Fruit fly (Drosophila melanogaster) whole organism, embryonic: Measurements from ENCODE around the gene CG10576.

Experiments
- Abd-B ChIP-seq: fragments of 200-800 bp; sonication (Bioruptor generic); optimal IDR thresholded peaks from 2 replicates; lab custom pipeline; 2018; ENCODE audit warnings: missing biosample characterization, mild to moderate bottlenecking, missing genetic modification characterization, moderate library complexity
- CG11456 ChIP-seq: fragments of 200-800 bp; sonication (Bioruptor generic); IDR thresholded peaks from 3 replicates; pipeline ENCODE4 v1.3.6; 2022; ENCODE audit warnings: missing biosample characterization, missing genetic modification characterization
- CG11723 ChIP-seq: fragments of 200-800 bp; sonication (Bioruptor generic); optimal IDR thresholded peaks from 2 replicates; lab custom pipeline; 2017; ENCODE audit warnings: missing biosample characterization, mild to moderate bottlenecking, missing genetic modification characterization
- CG12659 ChIP-seq: fragments of 200-800 bp; sonication (Bioruptor generic); optimal IDR thresholded peaks from 3 replicates; lab custom pipeline; 2017; ENCODE audit warnings: mild to moderate bottlenecking, missing biosample characterization, missing genetic modification reagents, missing genetic modification characterization
- CG13287 ChIP-seq: fragments of 200-800 bp; sonication (Bioruptor generic); IDR thresholded peaks from 2 replicates; pipeline ENCODE4 v1.3.6; 2022; ENCODE audit warnings: missing biosample characterization, missing genetic modification characterization; ENCODE audit not compliant: partially characterized antibody
- CG13424 ChIP-seq: fragments of 200-800 bp; sonication (Bioruptor generic); optimal IDR thresholded peaks from 2 replicates; lab custom pipeline; 2019; ENCODE audit warnings: missing biosample characterization, mild to moderate bottlenecking, missing genetic modification characterization, moderate library complexity
- CG14014 ChIP-seq: fragments of 200-800 bp; sonication (Bioruptor generic); IDR thresholded peaks from 2 replicates; pipeline ENCODE4 v1.3.6; 2022; ENCODE audit warnings: missing biosample characterization, missing genetic modification characterization
- CG16779 ChIP-seq: fragments of 200-800 bp; sonication (Bioruptor generic); IDR thresholded peaks from 2 replicates; pipeline ENCODE4 v1.3.6; 2022; ENCODE audit warnings: missing biosample characterization, missing genetic modification characterization
- CG16813 ChIP-seq: fragments of 200-800 bp; sonication (Bioruptor generic); IDR thresholded peaks from 3 replicates; pipeline ENCODE4 v1.3.6; 2022; ENCODE audit warnings: missing biosample characterization, missing genetic modification characterization; ENCODE audit not compliant: partially characterized antibody
- CG18764 ChIP-seq: fragments of 200-800 bp; sonication (Bioruptor generic); optimal IDR thresholded peaks from 3 replicates; lab custom pipeline; 2016; ENCODE audit warnings: missing biosample characterization, missing genetic modification characterization
- CG3065 ChIP-seq: fragments of 200-800 bp; sonication (Bioruptor generic); optimal IDR thresholded peaks from 2 replicates; lab custom pipeline; 2016; ENCODE audit warnings: missing biosample characterization, missing genetic modification characterization
- CG31388 ChIP-seq: fragments of 200-800 bp; sonication (Bioruptor generic); optimal IDR thresholded peaks from 2 replicates; lab custom pipeline; 2016; ENCODE audit warnings: missing biosample characterization, missing genetic modification characterization
- CG32767 ChIP-seq: fragments of 200-800 bp; sonication (Bioruptor generic); IDR thresholded peaks from 2 replicates; pipeline ENCODE4 v1.3.6; 2022; ENCODE audit warnings: missing biosample characterization, missing genetic modification characterization
- CG34376 ChIP-seq: fragments of 200-800 bp; sonication (Bioruptor generic); optimal IDR thresholded peaks from 2 replicates; lab custom pipeline; 2018; ENCODE audit warnings: missing biosample characterization, mild to moderate bottlenecking, missing genetic modification characterization
- CG6272 ChIP-seq: fragments of 200-800 bp; sonication (Bioruptor generic); IDR thresholded peaks from 2 replicates; pipeline ENCODE4 v1.3.6; 2022; ENCODE audit warnings: missing biosample characterization, missing genetic modification characterization
- CG8478 ChIP-seq: fragments of >200 bp; optimal IDR thresholded peaks from 2 replicates; lab custom pipeline; 2018
- CG9437 ChIP-seq: fragments of 200-800 bp; sonication (Bioruptor generic); optimal IDR thresholded peaks from 2 replicates; lab custom pipeline; 2018; ENCODE audit warnings: missing biosample characterization, mild to moderate bottlenecking, missing genetic modification characterization
- CkIIα-i1 ChIP-seq: fragments of 200-800 bp; sonication (Bioruptor generic); IDR thresholded peaks from 2 replicates; pipeline ENCODE4 v1.3.6; 2022; ENCODE audit warnings: missing biosample characterization, missing genetic modification characterization
- Dp ChIP-seq: fragments of 200-800 bp; sonication (Bioruptor generic); optimal IDR thresholded peaks from 2 replicates; lab custom pipeline; 2018; ENCODE audit warnings: missing biosample characterization, mild to moderate bottlenecking, missing genetic modification characterization, moderate library complexity
- Eip74EF ChIP-seq, 2 experiments: fragments of 200-800 bp in 1 of 2; fragments of >200 bp in 1 of 2; sonication (Bioruptor generic) in 1 of 2; optimal IDR thresholded peaks; 2 replicates each; lab custom pipeline; 2017 to 2019; ENCODE audit warnings: missing biosample characterization in 2 of 2, missing genetic modification characterization in 2 of 2, mild to moderate bottlenecking in 1 of 2, moderate library complexity in 1 of 2
- Fer2 ChIP-seq: fragments of 200-800 bp; sonication (Bioruptor generic); optimal IDR thresholded peaks from 2 replicates; lab custom pipeline; 2018; ENCODE audit warnings: missing biosample characterization, mild to moderate bottlenecking, missing genetic modification characterization, moderate library complexity
- HHEX ChIP-seq: fragments of 200-800 bp; sonication (Bioruptor generic); optimal IDR thresholded peaks from 3 replicates; lab custom pipeline; 2017; ENCODE audit warnings: missing biosample characterization, mild to moderate bottlenecking, missing genetic modification characterization, missing genetic modification reagents
- Hsf ChIP-seq: fragments of 200-800 bp; sonication (Bioruptor generic); optimal IDR thresholded peaks from 3 replicates; lab custom pipeline; 2016; ENCODE audit warnings: missing biosample characterization, missing genetic modification characterization
- Lhr ChIP-seq: fragments of 200-800 bp; sonication (Bioruptor generic); optimal IDR thresholded peaks from 3 replicates; lab custom pipeline; 2017; ENCODE audit warnings: mild to moderate bottlenecking, missing biosample characterization, missing genetic modification reagents, missing genetic modification characterization
- MBD-R2 ChIP-seq: fragments of 200-800 bp; sonication (Bioruptor generic); IDR thresholded peaks from 2 replicates; pipeline ENCODE4 v1.3.6; 2022; ENCODE audit warnings: missing biosample characterization, missing genetic modification characterization
- Mrtf ChIP-seq: fragments of 200-800 bp; sonication (Bioruptor generic); IDR thresholded peaks from 3 replicates; pipeline ENCODE4 v1.3.6; 2022; ENCODE audit warnings: missing biosample characterization, missing genetic modification characterization
- Nf-YB ChIP-seq: fragments of 200-800 bp; sonication (Bioruptor generic); optimal IDR thresholded peaks from 3 replicates; lab custom pipeline; 2019; ENCODE audit warnings: missing biosample characterization, mild to moderate bottlenecking, missing genetic modification characterization, moderate library complexity
- Sry-δ ChIP-seq: fragments of 200-800 bp; sonication (Bioruptor generic); optimal IDR thresholded peaks from 2 replicates; lab custom pipeline; 2016; ENCODE audit warnings: missing biosample characterization, missing genetic modification characterization
- Xrp1 ChIP-seq: fragments of 200-800 bp; sonication (Bioruptor generic); IDR thresholded peaks from 2 replicates; pipeline ENCODE4 v1.3.6; 2022; ENCODE audit warnings: missing biosample characterization, missing genetic modification characterization
- amos ChIP-seq: fragments of 200-800 bp; sonication (Bioruptor generic); IDR thresholded peaks from 2 replicates; pipeline ENCODE4 v1.3.6; 2022; ENCODE audit warnings: missing biosample characterization, missing genetic modification characterization; ENCODE audit not compliant: partially characterized antibody
- aop ChIP-seq: fragments of 200-800 bp; sonication (Bioruptor generic); IDR thresholded peaks from 2 replicates; pipeline ENCODE4 v1.3.6; 2022; ENCODE audit warnings: missing biosample characterization, missing genetic modification characterization
- ato ChIP-seq: fragments of 200-800 bp; sonication (Bioruptor generic); IDR thresholded peaks from 2 replicates; pipeline ENCODE4 v1.3.6; 2022; ENCODE audit warnings: missing biosample characterization, missing genetic modification characterization; ENCODE audit not compliant: partially characterized antibody
- bigmax ChIP-seq: fragments of 200-800 bp; sonication (Bioruptor generic); optimal IDR thresholded peaks from 2 replicates; lab custom pipeline; 2018; ENCODE audit warnings: missing biosample characterization, mild to moderate bottlenecking, missing genetic modification characterization
- cg ChIP-seq: fragments of 200-800 bp; sonication (Bioruptor generic); optimal IDR thresholded peaks from 3 replicates; lab custom pipeline; 2019; ENCODE audit warnings: missing biosample characterization, mild to moderate bottlenecking, missing genetic modification characterization, moderate library complexity
- corto ChIP-seq: fragments of 200-800 bp; sonication (Bioruptor generic); optimal IDR thresholded peaks from 2 replicates; lab custom pipeline; 2016; ENCODE audit warnings: missing biosample characterization, mild to moderate bottlenecking, missing genetic modification characterization, moderate library complexity
- crp ChIP-seq, 2 experiments: fragments of 200-800 bp; sonication (Bioruptor generic); optimal IDR thresholded peaks; 2 replicates in 1 of 2; 3 replicates in 1 of 2; lab custom pipeline; 2017; ENCODE audit warnings: missing biosample characterization in 2 of 2, missing genetic modification characterization in 2 of 2, mild to moderate bottlenecking in 1 of 2, moderate library complexity in 1 of 2
- dmrt99B ChIP-seq: fragments of 200-800 bp; sonication (Bioruptor generic); optimal IDR thresholded peaks from 2 replicates; lab custom pipeline; 2018; ENCODE audit warnings: missing biosample characterization, mild to moderate bottlenecking, missing genetic modification characterization, moderate library complexity
- gfzf ChIP-seq: fragments of 200-800 bp; sonication (Bioruptor generic); optimal IDR thresholded peaks from 2 replicates; lab custom pipeline; 2016; ENCODE audit warnings: missing biosample characterization, mild to moderate bottlenecking, missing genetic modification characterization, moderate library complexity
- h ChIP-seq: fragments of >200 bp; optimal IDR thresholded peaks from 2 replicates; lab custom pipeline; 2017
- inv ChIP-seq: fragments of 200-800 bp; sonication (Bioruptor generic); IDR thresholded peaks from 2 replicates; pipeline ENCODE4 v1.3.6; 2022; ENCODE audit warnings: missing biosample characterization, missing genetic modification characterization; ENCODE audit not compliant: partially characterized antibody
- p53 ChIP-seq: fragments of 200-800 bp; sonication (Bioruptor generic); optimal IDR thresholded peaks from 2 replicates; lab custom pipeline; 2016; ENCODE audit warnings: missing biosample characterization, missing genetic modification characterization
- pho ChIP-seq: fragments of 200-800 bp; sonication (Bioruptor generic); optimal IDR thresholded peaks from 2 replicates; lab custom pipeline; 2016; ENCODE audit warnings: missing biosample characterization, missing genetic modification characterization
- pzg ChIP-seq: fragments of 200-800 bp; sonication (Bioruptor generic); optimal IDR thresholded peaks from 3 replicates; lab custom pipeline; 2018; ENCODE audit warnings: missing biosample characterization, mild to moderate bottlenecking, missing genetic modification characterization, moderate library complexity
- run ChIP-seq: fragments of 200-800 bp; sonication (Bioruptor generic); optimal IDR thresholded peaks from 3 replicates; lab custom pipeline; 2018; ENCODE audit warnings: missing biosample characterization, mild to moderate bottlenecking, missing genetic modification characterization
- salm ChIP-seq: fragments of 200-800 bp; sonication (Bioruptor generic); optimal IDR thresholded peaks from 2 replicates; lab custom pipeline; 2018; ENCODE audit warnings: missing biosample characterization, mild to moderate bottlenecking, missing genetic modification characterization
- z ChIP-seq: fragments of 200-800 bp; sonication (Bioruptor generic); IDR thresholded peaks from 3 replicates; pipeline ENCODE4 v1.3.6; 2022; ENCODE audit warnings: missing biosample characterization, missing genetic modification characterization

CG10576 gene

dm6 chr3L:5779476-5780401 lies 14.2 kb upstream of the CG10576 start, which contains the start of the genes Myt1, PGRP-LD and Pmi (continued):
- TF ChIP-seq gfzf (peak; percentile 81), inv (GFP tag; lab: Robert Waterston, UW) (0 out of 2 replicates have a peak, but pooled peaks have one; percentile 7), Sry-δ (GFP tag; lab: Kevin White, UChicago) (peak; percentile 61), CG16813 (0 out of 3 replicates have a peak, but pooled peaks have one; percentile 25), amos (GFP tag; lab: Robert Waterston, UW) (0 out of 2 replicates have a peak, but pooled peaks have one; percentile 4), CG12659 (GFP tag; lab: Kevin White, UChicago) (peak; percentile 9), Lhr (GFP tag; lab: Kevin White, UChicago) (peak; percentile 11)

dm6 chr3L:5777114-5777513 lies 11.6 kb upstream of the CG10576 start, which contains the start of gene vito:
Gene vito, minus strand, starts transcription at chr3L:5777333.
- no peak for TF ChIP-seq Xrp1 (GFP tag; lab: Robert Waterston, UW)
- no peak for TF ChIP-seq p53 (GFP tag; lab: Kevin White, UChicago)
- no peak for TF ChIP-seq CG16813
- no peak for TF ChIP-seq CG8478 (lab: Kevin White, UChicago)
- no peak for TF ChIP-seq corto
- no peak for TF ChIP-seq h (lab: Kevin White, UChicago)
- TF ChIP-seq CG18764 (GFP tag; lab: Kevin White, UChicago), result no peak
- no peak for TF ChIP-seq CG34376 (GFP tag; lab: Kevin White, UChicago)
- TF ChIP-seq CG32767 (GFP tag; lab: Robert Waterston, UW), result no peak
- no peak for TF ChIP-seq CG31388
- no peak for TF ChIP-seq Fer2 (tag; lab: Kevin White, UChicago)
- no peak for TF ChIP-seq Nf-YB (GFP tag; lab: Kevin White, UChicago)
- TF ChIP-seq CG11456, result no peak
- TF ChIP-seq run (tag; lab: Kevin White, UChicago), result no peak
- TF ChIP-seq CG9437 (GFP tag; lab: Kevin White, UChicago), result peak; percentile 26
- TF ChIP-seq MBD-R2 (GFP tag; lab: Robert Waterston, UW), result peak; percentile 44; the same call in 1 of the 2 replicates
- TF ChIP-seq z (GFP tag; lab: Robert Waterston, UW), result no peak
- TF ChIP-seq crp (GFP tag; optimal IDR thresholded peaks at IDR 0.05; lab: Kevin White, UChicago), result no peak
- TF ChIP-seq dmrt99B (tag; lab: Kevin White, UChicago), result no peak
- no peak for TF ChIP-seq bigmax (GFP tag; lab: Kevin White, UChicago)
- TF ChIP-seq Abd-B, result no peak
- TF ChIP-seq pho (GFP tag; lab: Kevin White, UChicago), result no peak
- no peak for TF ChIP-seq Eip74EF (GFP tag; optimal IDR thresholded peaks at IDR 0.05; lab: Kevin White, UChicago)
- TF ChIP-seq CkIIα-i1 (GFP tag; lab: Robert Waterston, UW), result no peak
- no peak for TF ChIP-seq cg (GFP tag; lab: Kevin White, UChicago)
- TF ChIP-seq Mrtf, result no peak
- no peak for TF ChIP-seq CG11723
- peak; percentile 16 for TF ChIP-seq pzg (GFP tag; lab: Kevin White, UChicago)
- TF ChIP-seq salm (tag; lab: Kevin White, UChicago), result no peak
- no peak for TF ChIP-seq Hsf (GFP tag; lab: Kevin White, UChicago)
- TF ChIP-seq CG13424 (tag; lab: Kevin White, UChicago), result no peak
- TF ChIP-seq ato, result no peak
- no peak for TF ChIP-seq CG6272 (GFP tag; lab: Robert Waterston, UW)
- no peak for TF ChIP-seq CG3065 (GFP tag; lab: Kevin White, UChicago)
- TF ChIP-seq aop, result no peak
- peak; percentile 41 for TF ChIP-seq Dp
- 0 out of 2 replicates have a peak, but pooled peaks have one; percentile 14 for TF ChIP-seq CG13287 (GFP tag; lab: Robert Waterston, UW)
- no peak for TF ChIP-seq CG16779
- TF ChIP-seq CG14014 (GFP tag; lab: Robert Waterston, UW), result no peak
- no peak for TF ChIP-seq HHEX
- peak; percentile 60 for TF ChIP-seq gfzf
